Worm (Caenorhabditis elegans): ENCODE results near the gene fipr-5.

Gene fipr-5

ce11 chrV:10220605-10221004 is 612 bp downstream of the fipr-5 start, which contains the start of gene C12D8.13:
Gene C12D8.13 (minus strand): TSS chrV:10220705.
- TF ChIP-seq tbx-8 (GFP tag; optimal IDR thresholded peaks at IDR 0.05), result no peak
- no peak for TF ChIP-seq flh-1 (GFP tag; optimal IDR thresholded peaks at IDR 0.05)
- no peak for TF ChIP-seq sem-2 (GFP tag; optimal IDR thresholded peaks at IDR 0.05)
- no peak for TF ChIP-seq M03D4.4 (tag; optimal IDR thresholded peaks at IDR 0.05)
- TF ChIP-seq sptf-1 (tag; optimal IDR thresholded peaks at IDR 0.05), result no peak
- no peak for TF ChIP-seq ztf-11 (tag; optimal IDR thresholded peaks at IDR 0.05)

ce11 chrV:10216724-10217123 is 4.5 kb downstream of the fipr-5 start, which contains the start of gene ZK856.14:
Gene ZK856.14 (plus strand): TSS chrV:10217024.
- no peak for TF ChIP-seq elt-3 (tag; optimal IDR thresholded peaks at IDR 0.05)
- TF ChIP-seq lsy-2 (tag; optimal IDR thresholded peaks at IDR 0.05), result no peak

- TF ChIP-seq ces-1 (GFP tag; optimal IDR thresholded peaks at IDR 0.05), result no peak
- TF ChIP-seq lsy-2 (tag; optimal IDR thresholded peaks at IDR 0.05), result no peak
- TF ChIP-seq nhr-76 (tag; optimal IDR thresholded peaks at IDR 0.05), result no peak
- no peak for TF ChIP-seq ztf-11 (tag; optimal IDR thresholded peaks at IDR 0.05)
- TF ChIP-seq mls-2 (tag; optimal IDR thresholded peaks at IDR 0.05), result no peak
These were observed 8.6 kb downstream of the fipr-5 start, which contains the start of gene hpo-40 for ce11 chrV:10212627-10213026. Gene hpo-40 (plus strand): TSS chrV:10212927.

- TF ChIP-seq ces-1 (GFP tag; optimal IDR thresholded peaks at IDR 0.05), result no peak
These were observed 9.2 kb downstream of the fipr-5 start, which contains the start of gene zhit-3 for ce11 chrV:10212027-10212426. Gene zhit-3 (minus strand): TSS chrV:10212127.

- TF ChIP-seq nhr-12 (tag; optimal IDR thresholded peaks at IDR 0.05) (no peak), nhr-2 (tag; optimal IDR thresholded peaks at IDR 0.05) (no peak), mep-1 (tag; optimal IDR thresholded peaks at IDR 0.05) (no peak), elt-3 (tag; optimal IDR thresholded peaks at IDR 0.05) (no peak), ces-1 (GFP tag; optimal IDR thresholded peaks at IDR 0.05) (no peak), drap-1 (GFP tag; optimal IDR thresholded peaks at IDR 0.05) (no peak), elt-1 (tag; optimal IDR thresholded peaks at IDR 0.05; ENCODE audit: borderline replicate concordance, insufficient read depth) (no peak), hlh-1 (tag; optimal IDR thresholded peaks at IDR 0.05) (no peak), mls-2 (tag; optimal IDR thresholded peaks at IDR 0.05) (no peak), ceh-43 (GFP tag; optimal IDR thresholded peaks at IDR 0.05) (no peak), pha-4 (tag; optimal IDR thresholded peaks at IDR 0.05) (no peak), tbx-8 (GFP tag; optimal IDR thresholded peaks at IDR 0.05) (no peak), ceh-83 (GFP tag; optimal IDR thresholded peaks at IDR 0.05) (no peak), zip-8 (tag; optimal IDR thresholded peaks at IDR 0.05) (no peak), cnd-1 (tag; optimal IDR thresholded peaks at IDR 0.05) (no peak), snpc-4 (tag; optimal IDR thresholded peaks at IDR 0.05) (no peak)
These were observed 11.0 kb downstream of the fipr-5 start, which contains the start of gene tftc-3 for ce11 chrV:10210244-10210643. Gene tftc-3 (minus strand): TSS chrV:10210344.

- TF ChIP-seq sem-2 (GFP tag; optimal IDR thresholded peaks at IDR 0.05) (no peak), ces-1 (GFP tag; optimal IDR thresholded peaks at IDR 0.05) (no peak), unc-120 (tag; optimal IDR thresholded peaks at IDR 0.05; ENCODE audit: poor library complexity, severe bottlenecking) (no peak), ceh-43 (GFP tag; optimal IDR thresholded peaks at IDR 0.05) (no peak), lsy-2 (tag; optimal IDR thresholded peaks at IDR 0.05) (no peak), sptf-1 (tag; optimal IDR thresholded peaks at IDR 0.05) (no peak), nhr-12 (tag; optimal IDR thresholded peaks at IDR 0.05) (no peak), lin-13 (tag; optimal IDR thresholded peaks at IDR 0.05) (no peak), ztf-11 (tag; optimal IDR thresholded peaks at IDR 0.05) (no peak), mep-1 (tag; optimal IDR thresholded peaks at IDR 0.05) (no peak), ceh-83 (GFP tag; optimal IDR thresholded peaks at IDR 0.05) (no peak), hlh-1 (tag; optimal IDR thresholded peaks at IDR 0.05) (no peak), nhr-28 (tag; optimal IDR thresholded peaks at IDR 0.05) (no peak), blmp-1 (tag; optimal IDR thresholded peaks at IDR 0.05) (no peak), tbx-8 (GFP tag; optimal IDR thresholded peaks at IDR 0.05) (no peak), M03D4.4 (tag; optimal IDR thresholded peaks at IDR 0.05) (no peak), mab-5 (tag; optimal IDR thresholded peaks at IDR 0.05) (no peak)
These were observed 14.7 kb downstream of the fipr-5 start, which contains the start of gene rpc-25 for ce11 chrV:10206502-10206901. Gene rpc-25 (minus strand): TSS chrV:10206602.
